Worm (Caenorhabditis elegans): ENCODE data around the gene nurf-1.

nurf-1 gene

ce11 chrII:14404266-14404665 lies 13.8 kb downstream of the nurf-1 start:
- TF ChIP-seq elt-2 (tag; optimal IDR thresholded peaks at IDR 0.05) = peak; percentile 10
- TF ChIP-seq jun-1 (tag; optimal IDR thresholded peaks at IDR 0.05) = no peak
- no peak for TF ChIP-seq C16A3.4 (tag; optimal IDR thresholded peaks at IDR 0.05)
- no peak for TF ChIP-seq ztf-11 (tag; optimal IDR thresholded peaks at IDR 0.05)
- TF ChIP-seq vab-15 (tag; optimal IDR thresholded peaks at IDR 0.05) = no peak
- TF ChIP-seq nhr-90 (tag; optimal IDR thresholded peaks at IDR 0.05; ENCODE audit: poor library complexity) = no peak
- no peak for TF ChIP-seq F16B12.6 (tag; optimal IDR thresholded peaks at IDR 0.05)
- TF ChIP-seq blmp-1 (tag; optimal IDR thresholded peaks at IDR 0.05) = peak; percentile 4
- TF ChIP-seq efl-1 (optimal IDR thresholded peaks at IDR 0.05) = no peak
- peak in 1 of 2 experiments; percentile 76 for TF ChIP-seq efl-1 (GFP tag; optimal IDR thresholded peaks at IDR 0.05 in 1 of 2)
- no peak for TF ChIP-seq ets-5 (GFP tag; IDR thresholded peaks at IDR 0.05)
- TF ChIP-seq lin-35 (GFP tag; optimal IDR thresholded peaks at IDR 0.05) = peak in 1 of 2 experiments; percentile 32

ce11 chrII:14404741-14405488 lies 14.4 kb downstream of the nurf-1 start:
- TF ChIP-seq isw-1 (GFP tag; IDR thresholded peaks at IDR 0.05) = peak; percentile 20; the same call in 1 of the 2 replicates
- TF ChIP-seq xbp-1 (tag; optimal IDR thresholded peaks at IDR 0.05) = peak; percentile 68
- TF ChIP-seq efl-3 (GFP tag; optimal IDR thresholded peaks at IDR 0.05) = peak; percentile 55
- TF ChIP-seq lin-35 (GFP tag; optimal IDR thresholded peaks at IDR 0.05) = peak; percentile 41 to 63
- TF ChIP-seq rnt-1 (tag; optimal IDR thresholded peaks at IDR 0.05) = peak; percentile 50
- no peak for TF ChIP-seq F16B12.6 (tag; optimal IDR thresholded peaks at IDR 0.05)
- peak; percentile 82 for TF ChIP-seq nhr-90 (tag; optimal IDR thresholded peaks at IDR 0.05; ENCODE audit: poor library complexity)
- no peak for TF ChIP-seq ets-5 (GFP tag; IDR thresholded peaks at IDR 0.05)
- TF ChIP-seq sup-37 (GFP tag; optimal IDR thresholded peaks at IDR 0.05) = no peak
- TF ChIP-seq vab-15 (tag; optimal IDR thresholded peaks at IDR 0.05) = no peak
- TF ChIP-seq egl-13 (tag; optimal IDR thresholded peaks at IDR 0.05) = peak; percentile 55
- TF ChIP-seq pag-3 (tag; optimal IDR thresholded peaks at IDR 0.05; ENCODE audit: borderline replicate concordance, insufficient read depth) = no peak
- no peak for TF ChIP-seq hlh-17 (GFP tag; optimal IDR thresholded peaks at IDR 0.05; ENCODE audit: borderline replicate concordance)
- peak; percentile 1 to 31 (median 14) for TF ChIP-seq ceh-82 (tag; optimal IDR thresholded peaks at IDR 0.05)
- peak; percentile 70 for TF ChIP-seq grh-1 (GFP tag; IDR thresholded peaks at IDR 0.05)
- no peak for TF ChIP-seq fkh-4 (tag; optimal IDR thresholded peaks at IDR 0.05; ENCODE audit: borderline replicate concordance)
- TF ChIP-seq fkh-8 (tag; optimal IDR thresholded peaks at IDR 0.05) = peak; percentile 87
- no peak for TF ChIP-seq nhr-84 (tag; optimal IDR thresholded peaks at IDR 0.05)
- no peak for TF ChIP-seq ceh-88 (GFP tag; IDR thresholded peaks at IDR 0.05)
- TF ChIP-seq nhr-237 (tag; optimal IDR thresholded peaks at IDR 0.05) = no peak
- TF ChIP-seq lin-39 (tag; optimal IDR thresholded peaks at IDR 0.05) = peak; percentile 47
- peak; percentile 83 for TF ChIP-seq jun-1 (tag; optimal IDR thresholded peaks at IDR 0.05)
- TF ChIP-seq tbx-2 (tag; optimal IDR thresholded peaks at IDR 0.05) = peak; percentile 75
- TF ChIP-seq nhr-47 (tag; optimal IDR thresholded peaks at IDR 0.05) = peak; percentile 81
- TF ChIP-seq ztf-4 (tag; optimal IDR thresholded peaks at IDR 0.05) = peak; percentile 91
- no peak for TF ChIP-seq zag-1 (tag; optimal IDR thresholded peaks at IDR 0.05)
- no peak for TF ChIP-seq lin-15B (tag; optimal IDR thresholded peaks at IDR 0.05)
- TF ChIP-seq ceh-63 (GFP tag; optimal IDR thresholded peaks at IDR 0.05) = no peak
- peak; percentile 17 for TF ChIP-seq zip-4 (GFP tag; optimal IDR thresholded peaks at IDR 0.05)
- TF ChIP-seq blmp-1 (tag; optimal IDR thresholded peaks at IDR 0.05) = peak; percentile 92
- TF ChIP-seq nhr-77 (tag; optimal IDR thresholded peaks at IDR 0.05) = peak; percentile 32
- no peak for TF ChIP-seq nhr-12 (tag; optimal IDR thresholded peaks at IDR 0.05)
- no peak for TF ChIP-seq pqm-1 (tag; optimal IDR thresholded peaks at IDR 0.05)
- TF ChIP-seq elt-3 (tag; optimal IDR thresholded peaks at IDR 0.05) = peak in 2 of 6 experiments; percentile 10 to 69
- TF ChIP-seq ces-1 (GFP tag; optimal IDR thresholded peaks at IDR 0.05) = no peak
- TF ChIP-seq irx-1 (tag; optimal IDR thresholded peaks at IDR 0.05) = peak; percentile 41
- TF ChIP-seq ceh-90 (tag; optimal IDR thresholded peaks at IDR 0.05) = no peak
- peak in 1 of 2 experiments; percentile 96 for TF ChIP-seq ztf-11 (tag; optimal IDR thresholded peaks at IDR 0.05)
- peak; percentile 21 for TF ChIP-seq snpc-4 (tag; optimal IDR thresholded peaks at IDR 0.05)
- peak; percentile 51; the same call in 1 of the 2 replicates for TF ChIP-seq mab-9 (GFP tag; IDR thresholded peaks at IDR 0.05)
- peak; percentile 92 for TF ChIP-seq nhr-85 (tag)
- no peak for TF ChIP-seq unc-130 (tag; optimal IDR thresholded peaks at IDR 0.05)
- TF ChIP-seq nhr-20 (tag; optimal IDR thresholded peaks at IDR 0.05) = peak; percentile 82
- no peak for TF ChIP-seq unc-62 (GFP tag; optimal IDR thresholded peaks at IDR 0.05)

Data from whole organism, L1 larva.